Fruit fly (Drosophila melanogaster) whole organism, embryonic: Measurements from ENCODE around the gene CG43897.

ENCODE experiments used
- Aef1 ChIP-seq: fragments of 200-800 bp; sonication (Bioruptor generic); IDR thresholded peaks from 3 replicates; pipeline ENCODE4 v1.3.6; 2022; ENCODE audit warnings: missing biosample characterization, missing genetic modification characterization
- Asciz ChIP-seq: fragments of 200-800 bp; sonication (Bioruptor generic); optimal IDR thresholded peaks from 2 replicates; lab custom pipeline; 2017; ENCODE audit warnings: missing biosample characterization, mild to moderate bottlenecking, missing genetic modification characterization, missing genetic modification reagents
- CG10209 ChIP-seq: fragments of 200-800 bp; sonication (Bioruptor generic); optimal IDR thresholded peaks from 3 replicates; lab custom pipeline; 2017; ENCODE audit warnings: missing biosample characterization, mild to moderate bottlenecking, missing genetic modification characterization, missing genetic modification reagents
- CG10543 ChIP-seq: fragments of 200-800 bp; sonication (Bioruptor generic); optimal IDR thresholded peaks from 3 replicates; lab custom pipeline; 2017; ENCODE audit warnings: missing biosample characterization, mild to moderate bottlenecking, missing genetic modification characterization, moderate library complexity
- CG11093 ChIP-seq: fragments of 200-800 bp; sonication (Bioruptor generic); IDR thresholded peaks from 3 replicates; pipeline ENCODE4 v1.3.6; 2022; ENCODE audit warnings: missing biosample characterization, missing genetic modification characterization
- CG17385 ChIP-seq: fragments of 200-800 bp; sonication (Bioruptor generic); optimal IDR thresholded peaks from 3 replicates; lab custom pipeline; 2018; ENCODE audit warnings: missing biosample characterization, mild to moderate bottlenecking, missing genetic modification characterization
- CG17802 ChIP-seq: fragments of 200-800 bp; sonication (Bioruptor generic); optimal IDR thresholded peaks from 2 replicates; lab custom pipeline; 2018; ENCODE audit warnings: missing biosample characterization, mild to moderate bottlenecking, missing genetic modification characterization, moderate library complexity
- CG18619 ChIP-seq: fragments of 200-800 bp; sonication (Bioruptor generic); optimal IDR thresholded peaks from 3 replicates; lab custom pipeline; 2017; ENCODE audit warnings: missing biosample characterization, mild to moderate bottlenecking, missing genetic modification characterization
- CG30020 ChIP-seq: fragments of 200-800 bp; optimal IDR thresholded peaks from 2 replicates; lab custom pipeline; 2019; ENCODE audit warnings: missing biosample characterization, mild to moderate bottlenecking, missing genetic modification characterization, moderate library complexity
- CG32767 ChIP-seq: fragments of 200-800 bp; sonication (Bioruptor generic); IDR thresholded peaks from 2 replicates; pipeline ENCODE4 v1.3.6; 2022; ENCODE audit warnings: missing biosample characterization, missing genetic modification characterization
- CG32772 ChIP-seq: fragments of 200-800 bp; sonication (Bioruptor generic); IDR thresholded peaks from 2 replicates; pipeline ENCODE4 v1.3.6; 2022; ENCODE audit warnings: missing biosample characterization, missing genetic modification characterization
- CG33213 ChIP-seq: fragments of 200-800 bp; sonication (Bioruptor generic); optimal IDR thresholded peaks from 3 replicates; lab custom pipeline; 2016; ENCODE audit warnings: missing biosample characterization, missing genetic modification characterization
- CG34376 ChIP-seq: fragments of 200-800 bp; sonication (Bioruptor generic); optimal IDR thresholded peaks from 2 replicates; lab custom pipeline; 2018; ENCODE audit warnings: missing biosample characterization, mild to moderate bottlenecking, missing genetic modification characterization
- CG4328 ChIP-seq: fragments of 200-800 bp; sonication (Bioruptor generic); optimal IDR thresholded peaks from 3 replicates; lab custom pipeline; 2017; ENCODE audit warnings: missing biosample characterization, missing genetic modification reagents, missing genetic modification characterization
- CG7745 ChIP-seq: fragments of 200-800 bp; sonication (Bioruptor generic); optimal IDR thresholded peaks from 2 replicates; lab custom pipeline; 2018; ENCODE audit warnings: missing biosample characterization, mild to moderate bottlenecking, missing genetic modification characterization, moderate library complexity
- CG7928 ChIP-seq: fragments of 200-800 bp; sonication (Bioruptor generic); optimal IDR thresholded peaks from 2 replicates; lab custom pipeline; 2017; ENCODE audit warnings: missing biosample characterization, mild to moderate bottlenecking, missing genetic modification characterization
- CG8290 ChIP-seq, 3 experiments: fragments of 200-800 bp; sonication (Bioruptor generic); optimal IDR thresholded peaks; 2 replicates each; lab custom pipeline; 2016 to 2019; ENCODE audit warnings: missing biosample characterization in 3 of 3, missing genetic modification characterization in 3 of 3, mild to moderate bottlenecking in 2 of 3, moderate library complexity in 1 of 3
- Doc3 ChIP-seq: fragments of 200-800 bp; sonication (Bioruptor generic); IDR thresholded peaks from 3 replicates; pipeline ENCODE4 v1.3.6; 2022; ENCODE audit warnings: missing biosample characterization, missing genetic modification characterization; ENCODE audit not compliant: partially characterized antibody
- Dref ChIP-seq: fragments of 200-800 bp; sonication (Bioruptor generic); IDR thresholded peaks from 2 replicates; pipeline ENCODE4 v1.3.6; 2022; ENCODE audit warnings: missing biosample characterization, missing genetic modification characterization
- Ets65A ChIP-seq: fragments of 200-800 bp; sonication (Bioruptor generic); peaks from one replicate; lab custom pipeline; 2016; ENCODE audit warnings: missing biosample characterization, missing genetic modification characterization
- Gsc ChIP-seq: fragments of 200-800 bp; sonication (Bioruptor generic); IDR thresholded peaks from 2 replicates; pipeline ENCODE4 v1.3.6; 2022; ENCODE audit warnings: missing biosample characterization, missing genetic modification characterization
- HLH4C ChIP-seq: fragments of 200-800 bp; sonication (Bioruptor generic); IDR thresholded peaks from 3 replicates; pipeline ENCODE4 v1.3.6; 2022; ENCODE audit warnings: missing biosample characterization, missing genetic modification characterization; ENCODE audit not compliant: partially characterized antibody
- Hr51 ChIP-seq, 2 experiments: fragments of 200-800 bp; sonication (Bioruptor generic); optimal IDR thresholded peaks; 2 replicates in 1 of 2; 3 replicates in 1 of 2; lab custom pipeline; 2016 to 2018; ENCODE audit warnings: missing biosample characterization in 2 of 2, missing genetic modification characterization in 2 of 2, mild to moderate bottlenecking in 1 of 2, moderate library complexity in 1 of 2
- Kr ChIP-seq: fragments of 200-800 bp; sonication (Bioruptor generic); optimal IDR thresholded peaks from 2 replicates; lab custom pipeline; 2017; ENCODE audit warnings: missing biosample characterization, mild to moderate bottlenecking, missing genetic modification characterization
- MESR4 ChIP-seq: fragments of 200-800 bp; sonication (Bioruptor generic); optimal IDR thresholded peaks from 2 replicates; lab custom pipeline; 2018; ENCODE audit warnings: missing biosample characterization, mild to moderate bottlenecking, missing genetic modification characterization, moderate library complexity
- Max ChIP-seq: fragments of 200-800 bp; sonication (Bioruptor generic); optimal IDR thresholded peaks from 2 replicates; lab custom pipeline; 2016; ENCODE audit warnings: missing biosample characterization, mild to moderate bottlenecking, missing genetic modification characterization
- Nf-YA ChIP-seq: fragments of 200-800 bp; sonication (Bioruptor generic); IDR thresholded peaks from 2 replicates; pipeline ENCODE4 v1.3.6; 2022; ENCODE audit warnings: missing biosample characterization, missing genetic modification characterization
- Oaz ChIP-seq: fragments of 200-800 bp; sonication (Bioruptor generic); IDR thresholded peaks from 2 replicates; pipeline ENCODE4 v1.3.6; 2022; ENCODE audit warnings: missing biosample characterization, missing genetic modification characterization
- TFAM ChIP-seq: fragments of 200-800 bp; sonication (Bioruptor generic); optimal IDR thresholded peaks from 2 replicates; lab custom pipeline; 2017; ENCODE audit warnings: missing biosample characterization, missing genetic modification characterization, inconsistent platforms
- Taf1 ChIP-seq: fragments of 200-800 bp; sonication (Bioruptor generic); IDR thresholded peaks from 2 replicates; pipeline ENCODE4 v1.3.6; 2022; ENCODE audit warnings: missing biosample characterization, missing genetic modification characterization
- bab2 ChIP-seq: fragments of 200-800 bp; sonication (Bioruptor generic); optimal IDR thresholded peaks from 2 replicates; lab custom pipeline; 2016; ENCODE audit warnings: missing biosample characterization, missing genetic modification characterization
- cad ChIP-seq: fragments of >200 bp; optimal IDR thresholded peaks from 2 replicates; lab custom pipeline; 2017; ENCODE audit warnings: missing biosample characterization, missing genetic modification characterization
- dm ChIP-seq: fragments of 200-800 bp; sonication (Bioruptor generic); optimal IDR thresholded peaks from 3 replicates; lab custom pipeline; 2016; ENCODE audit warnings: missing biosample characterization, missing genetic modification characterization
- ewg ChIP-seq: fragments of 200-800 bp; sonication (Bioruptor generic); optimal IDR thresholded peaks from 3 replicates; lab custom pipeline; 2017; ENCODE audit warnings: mild to moderate bottlenecking, missing biosample characterization, missing genetic modification reagents, missing genetic modification characterization
- gcm ChIP-seq: fragments of 200-800 bp; sonication (Bioruptor generic); optimal IDR thresholded peaks from 2 replicates; lab custom pipeline; 2019; ENCODE audit warnings: missing biosample characterization, mild to moderate bottlenecking, missing genetic modification characterization, moderate library complexity
- grau ChIP-seq: fragments of 200-800 bp; optimal IDR thresholded peaks from 3 replicates; lab custom pipeline; 2019; ENCODE audit warnings: missing biosample characterization, mild to moderate bottlenecking, missing genetic modification characterization, moderate library complexity
- hth ChIP-seq: fragments of >200 bp; optimal IDR thresholded peaks from 2 replicates; lab custom pipeline; 2017; ENCODE audit warnings: inconsistent platforms
- lov ChIP-seq, 2 experiments: fragments of 200-800 bp in 1 of 2; fragments of >200 bp in 1 of 2; sonication (Bioruptor generic) in 1 of 2; IDR thresholded peaks in 1 of 2; optimal IDR thresholded peaks in 1 of 2; 2 replicates in 1 of 2; 3 replicates in 1 of 2; pipeline versions ENCODE4 v1.3.6 to Lab custom; 2017 to 2022; ENCODE audit warnings: missing biosample characterization in 1 of 2, missing genetic modification characterization in 1 of 2
- mld ChIP-seq: fragments of 200-800 bp; sonication (Bioruptor generic); IDR thresholded peaks from 3 replicates; pipeline ENCODE4 v1.3.6; 2022; ENCODE audit warnings: missing biosample characterization, missing genetic modification characterization; ENCODE audit not compliant: partially characterized antibody
- nmo ChIP-seq: fragments of 200-800 bp; sonication (Bioruptor generic); optimal IDR thresholded peaks from 2 replicates; lab custom pipeline; 2018; ENCODE audit warnings: missing biosample characterization, mild to moderate bottlenecking, missing genetic modification characterization, moderate library complexity
- otp ChIP-seq: fragments of 200-800 bp; sonication (Bioruptor generic); IDR thresholded peaks from 3 replicates; pipeline ENCODE4, ENCODE4 v1.3.6; 2022; ENCODE audit warnings: missing biosample characterization, missing genetic modification characterization
- pnt ChIP-seq: fragments of 200-800 bp; sonication (Bioruptor generic); optimal IDR thresholded peaks from 3 replicates; lab custom pipeline; 2016; ENCODE audit warnings: missing biosample characterization, missing genetic modification characterization
- psq ChIP-seq: fragments of 200-800 bp; sonication (Bioruptor generic); optimal IDR thresholded peaks from 2 replicates; lab custom pipeline; 2017; ENCODE audit warnings: missing biosample characterization, missing genetic modification characterization
- sim ChIP-seq: fragments of 200-800 bp; sonication (Bioruptor generic); IDR thresholded peaks from 2 replicates; pipeline ENCODE4 v1.3.6; 2022; ENCODE audit warnings: missing biosample characterization, missing genetic modification characterization
- slp2 ChIP-seq: fragments of 200-800 bp; sonication (Bioruptor generic); optimal IDR thresholded peaks from 2 replicates; lab custom pipeline; 2016; ENCODE audit warnings: missing biosample characterization, missing genetic modification characterization
- sob ChIP-seq: fragments of 200-800 bp; sonication (Bioruptor generic); IDR thresholded peaks from 2 replicates; pipeline ENCODE4 v1.3.6; 2022; ENCODE audit warnings: missing biosample characterization, missing genetic modification characterization
- tio ChIP-seq: fragments of 200-800 bp; sonication (Bioruptor generic); optimal IDR thresholded peaks from 2 replicates; lab custom pipeline; 2017; ENCODE audit warnings: missing biosample characterization, missing genetic modification characterization, inconsistent platforms
- ttk ChIP-seq: fragments of 200-800 bp; sonication (Bioruptor generic); IDR thresholded peaks from 2 replicates; pipeline ENCODE4 v2.1.2; 2022; ENCODE audit warnings: missing biosample characterization, missing genetic modification characterization
- vvl ChIP-seq: fragments of 200-800 bp; sonication (Bioruptor generic); IDR thresholded peaks from 2 replicates; pipeline ENCODE4 v1.3.6; 2022; ENCODE audit warnings: missing biosample characterization, missing genetic modification characterization

CG43897 gene

dm6 chr3L:9853895-9854470 is 40.3 kb downstream of the CG43897 start (continued):
- TF ChIP-seq CG30020 (tag; lab: Kevin White, UChicago) (no peak), CG17385 (peak; percentile 23), nmo (GFP tag; lab: Kevin White, UChicago) (peak; percentile 15), Max (GFP tag; lab: Kevin White, UChicago) (no peak), CG18619 (GFP tag; lab: Kevin White, UChicago) (no peak), Aef1 (GFP tag; lab: Robert Waterston, UW) (peak; percentile 73), CG4328 (GFP tag; lab: Kevin White, UChicago) (no peak), CG34376 (GFP tag; lab: Kevin White, UChicago) (no peak), CG7928 (GFP tag; lab: Kevin White, UChicago) (no peak), Doc3 (GFP tag; lab: Robert Waterston, UW) (no peak), CG32767 (GFP tag; lab: Robert Waterston, UW) (no peak; the same call in 1 of the 2 replicates), grau (tag; lab: Kevin White, UChicago) (no peak), Asciz (GFP tag; lab: Kevin White, UChicago) (no peak), Kr (GFP tag; lab: Kevin White, UChicago) (no peak), cad (GFP tag; lab: Kevin White, UChicago) (no peak), lov (optimal IDR thresholded peaks at IDR 0.05; lab: Kevin White, UChicago) (no peak), lov (GFP tag; IDR thresholded peaks at IDR 0.05; lab: Robert Waterston, UW) (no peak), sim (GFP tag; lab: Robert Waterston, UW) (no peak), Hr51 (GFP tag; optimal IDR thresholded peaks at IDR 0.05; lab: Kevin White, UChicago) (peak in 1 of 2 experiments; percentile 42), CG7745 (tag; lab: Kevin White, UChicago) (no peak), Oaz (GFP tag; lab: Robert Waterston, UW) (no peak), CG32772 (GFP tag; lab: Robert Waterston, UW) (peak; percentile 85), gcm (GFP tag; lab: Kevin White, UChicago) (no peak), MESR4 (GFP tag; lab: Kevin White, UChicago) (no peak), CG8290 (GFP tag; optimal IDR thresholded peaks at IDR 0.05; lab: Kevin White, UChicago) (no peak), CG8290 (tag; optimal IDR thresholded peaks at IDR 0.05; lab: Kevin White, UChicago) (peak in 1 of 2 experiments; percentile 48), CG10209 (GFP tag; lab: Kevin White, UChicago) (no peak), sob (GFP tag; lab: Robert Waterston, UW) (peak; percentile 40; the same call in 1 of the 2 replicates), mld (no peak), bab2 (GFP tag; lab: Kevin White, UChicago) (no peak), Gsc (GFP tag; lab: Robert Waterston, UW) (no peak), CG11093 (GFP tag; lab: Robert Waterston, UW) (no peak), otp (GFP tag; lab: Robert Waterston, UW) (no peak; the same call in 2 of the 3 replicates), psq (GFP tag; lab: Kevin White, UChicago) (no peak), slp2 (GFP tag; lab: Kevin White, UChicago) (no peak), pnt (no peak), ewg (GFP tag; lab: Kevin White, UChicago) (peak; percentile 92), dm (GFP tag; lab: Kevin White, UChicago) (no peak), ttk (GFP tag; lab: Robert Waterston, UW) (peak; percentile 46; the same call in 1 of the 2 replicates), CG10543 (GFP tag; lab: Kevin White, UChicago) (peak; percentile 29), vvl (GFP tag; lab: Robert Waterston, UW) (peak; percentile 62), Ets65A (GFP tag; lab: Kevin White, UChicago) (no peak), Dref (GFP tag; lab: Robert Waterston, UW) (0 out of 2 replicates have a peak, but pooled peaks have one; percentile 7), TFAM (GFP tag; lab: Kevin White, UChicago) (no peak), Taf1 (GFP tag; lab: Robert Waterston, UW) (no peak), Nf-YA (GFP tag; lab: Robert Waterston, UW) (no peak), HLH4C (GFP tag; lab: Robert Waterston, UW) (no peak; the same call in 2 of the 3 replicates), hth (lab: Kevin White, UChicago) (no peak), CG17802 (no peak), CG33213 (GFP tag; lab: Kevin White, UChicago) (no peak), tio (GFP tag; lab: Kevin White, UChicago) (no peak)
